Fruit fly (Drosophila melanogaster) whole organism, adult: ENCODE results near the gene ome.

ENCODE experiments used
- CG14711 ChIP-seq: fragments of 200-800 bp; sonication (Bioruptor generic); optimal IDR thresholded peaks from 2 replicates; lab custom pipeline; 2018; ENCODE audit warnings: missing biosample characterization, mild to moderate bottlenecking, missing genetic modification characterization, moderate library complexity
- CG7045 ChIP-seq: fragments of 200-800 bp; sonication (Bioruptor generic); optimal IDR thresholded peaks from 2 replicates; lab custom pipeline; 2017; ENCODE audit warnings: missing biosample characterization, mild to moderate bottlenecking, missing genetic modification characterization
- CG7101 ChIP-seq: fragments of 200-800 bp; sonication (Bioruptor generic); optimal IDR thresholded peaks from 2 replicates; lab custom pipeline; 2018; ENCODE audit warnings: missing biosample characterization, mild to moderate bottlenecking, missing genetic modification characterization, moderate library complexity
- Crg-1 ChIP-seq: fragments of 200-800 bp; sonication (Bioruptor generic); optimal IDR thresholded peaks from 2 replicates; lab custom pipeline; 2016; ENCODE audit warnings: missing biosample characterization, missing genetic modification characterization
- cic ChIP-seq: fragments of 200-800 bp; sonication (Bioruptor generic); optimal IDR thresholded peaks from 2 replicates; lab custom pipeline; 2017; ENCODE audit warnings: missing biosample characterization, mild to moderate bottlenecking, missing genetic modification characterization, moderate library complexity

DNA sequence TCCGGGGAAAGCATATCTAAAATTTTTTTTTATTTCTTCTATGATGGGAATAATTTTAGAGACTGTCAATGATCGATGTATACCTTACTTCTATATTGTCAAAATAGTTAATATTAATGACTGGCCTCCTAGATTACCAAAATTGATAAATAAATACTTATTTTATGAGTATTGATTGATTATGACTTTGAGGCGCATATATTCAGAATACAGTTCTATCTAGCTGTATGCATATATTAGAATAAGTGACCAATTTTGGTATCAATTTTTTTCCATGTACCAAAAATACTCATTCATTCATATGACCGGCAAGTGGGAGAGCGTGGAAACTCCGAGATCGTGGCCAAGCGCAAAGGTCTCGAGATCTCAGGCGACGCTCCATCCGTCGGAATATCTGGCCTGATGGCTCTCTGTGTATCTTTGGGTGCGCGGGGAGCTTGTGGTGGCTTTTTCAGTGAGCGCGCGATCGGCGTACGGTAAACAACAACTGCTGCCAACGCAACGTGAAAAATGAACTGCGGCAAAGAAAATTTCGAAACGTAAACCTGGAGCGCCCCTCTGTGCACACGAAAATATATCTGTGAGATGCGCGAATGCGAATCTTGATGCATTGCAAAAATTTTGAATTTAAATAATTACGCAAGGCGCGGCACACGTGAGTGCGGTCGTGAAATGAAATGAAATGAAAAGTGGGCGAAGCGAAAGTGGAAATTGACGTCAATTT lies at the start of gene ome, which contains the start of gene CG43121:
- TF ChIP-seq CG7101 (tag; lab: Kevin White, UChicago) (peak; percentile 54), CG14711 (tag; lab: Kevin White, UChicago) (peak; percentile 6), cic (peak; percentile 89), CG7045 (peak; percentile 12), Crg-1 (GFP tag; lab: Kevin White, UChicago) (peak; percentile 78)
